Worm (Caenorhabditis elegans): ENCODE results near the gene srh-44.

srh-44 gene

DNA sequence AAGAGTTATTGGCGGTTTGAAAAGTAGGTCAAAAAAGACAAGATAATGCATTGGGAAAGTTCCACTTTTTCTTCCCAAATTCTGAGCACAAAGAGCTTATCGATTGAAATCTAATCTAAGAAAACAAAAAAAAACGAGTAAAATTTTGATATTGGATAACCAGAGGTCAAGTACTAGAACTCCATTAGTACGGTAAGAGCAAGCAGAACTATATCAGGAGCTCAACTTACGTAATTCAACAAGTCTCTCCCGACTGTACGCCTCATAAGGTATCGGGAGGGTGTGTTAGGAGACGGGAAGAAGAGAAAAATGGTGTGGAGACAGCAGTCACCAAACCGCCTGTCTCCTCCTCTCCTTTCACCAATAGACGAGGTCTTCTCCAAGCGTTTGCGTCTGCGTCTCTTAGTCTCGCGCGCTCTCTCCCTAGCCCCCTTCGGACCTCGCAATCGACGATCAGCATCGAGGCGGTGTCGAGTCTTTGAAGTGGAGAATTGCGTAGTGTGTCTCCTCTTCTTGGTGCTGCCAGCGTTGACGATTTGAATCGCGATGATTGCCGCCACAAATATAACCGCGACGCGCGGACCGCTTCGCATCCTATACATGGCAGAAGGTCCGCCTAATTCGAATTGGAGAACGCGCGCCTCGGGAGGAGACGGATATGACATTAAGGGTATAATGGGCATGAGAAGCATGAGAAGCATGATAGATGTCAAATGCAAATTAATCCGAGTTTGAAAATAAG lies 52.3 kb downstream of the srh-44 start, which contains the start of gene F54D5.5:
Gene F54D5.5, minus strand, starts transcription at position 51 of the 742 bp plus-strand sequence.
- TF ChIP-seq skn-1 (tag; optimal IDR thresholded peaks at IDR 0.05) (no peak), duxl-1 (tag; optimal IDR thresholded peaks at IDR 0.05; ENCODE audit: poor library complexity) (no peak), nhr-6 (tag; optimal IDR thresholded peaks at IDR 0.05) (peak; percentile 37), set-16 (GFP tag; IDR thresholded peaks at IDR 0.05) (peak; percentile 68), egl-43 (GFP tag; IDR thresholded peaks at IDR 0.05) (peak; percentile 69; the same call in 1 of the 2 replicates), lsy-2 (tag; optimal IDR thresholded peaks at IDR 0.05) (no peak), unc-62 (GFP tag; optimal IDR thresholded peaks at IDR 0.05 in 1 of 2) (peak in 1 of 2 experiments; percentile 31), unc-62 (tag; optimal IDR thresholded peaks at IDR 0.05) (no peak), aha-1 (tag) (peak; percentile 43), lin-29 (GFP tag; IDR thresholded peaks at IDR 0.05) (no peak), ceh-20 (GFP tag; IDR thresholded peaks at IDR 0.05) (no peak), madf-5 (GFP tag; IDR thresholded peaks at IDR 0.05) (0 out of 4 replicates have a peak, but pooled peaks of 1 of the 2 experiments have one; percentile 60), hmg-1.1 (GFP tag; IDR thresholded peaks at IDR 0.05) (no peak)
